Worm (Caenorhabditis elegans): ENCODE results near the gene meg-1.

DNA sequence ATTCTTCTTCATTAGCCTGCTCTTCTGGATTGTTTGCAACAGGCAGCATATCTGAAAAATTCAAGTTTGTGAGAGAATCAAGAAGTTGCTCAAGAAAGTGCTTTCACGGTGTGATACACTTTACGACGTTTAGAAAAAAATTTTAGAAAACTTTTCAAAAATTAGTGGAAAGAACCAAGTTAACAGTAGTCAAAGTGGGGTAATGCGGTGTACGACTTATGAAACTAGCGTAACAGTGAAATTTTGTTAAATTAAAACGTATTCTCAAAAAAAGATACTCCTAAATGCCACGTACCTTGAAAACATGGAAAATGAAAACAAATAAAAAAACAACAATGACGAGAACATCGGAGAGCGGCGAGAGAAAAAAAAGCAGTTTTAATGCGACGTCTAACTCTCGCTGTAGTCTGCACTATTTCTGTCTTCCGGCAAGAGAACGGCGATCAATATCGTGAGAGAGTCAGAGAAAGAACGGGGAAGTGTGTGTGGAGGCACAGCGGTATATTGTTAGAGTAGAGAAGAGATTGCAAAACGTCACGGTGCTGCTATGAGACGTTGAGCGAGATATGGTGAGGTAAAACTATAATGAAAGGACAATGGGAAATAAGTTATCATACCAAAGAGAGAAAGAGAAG, 12.2 kb downstream of the meg-1 start, which contains the start of gene ekl-5:
- TF ChIP-seq ceh-36 (tag; optimal IDR thresholded peaks at IDR 0.05) (no peak), ama-1 (optimal IDR thresholded peaks at IDR 0.05) (no peak), flt-1 (GFP tag; IDR thresholded peaks at IDR 0.05) (no peak), hmbx-1 (tag; optimal IDR thresholded peaks at IDR 0.05) (no peak), tbx-11 (GFP tag; IDR thresholded peaks at IDR 0.05) (no peak), sea-1 (GFP tag; conservative IDR thresholded peaks at IDR 0.05) (no peak), hnd-1 (tag; optimal IDR thresholded peaks at IDR 0.05) (no peak), ets-7 (tag; optimal IDR thresholded peaks at IDR 0.05) (no peak)

All from whole organism, early embryonic.